Worm (Caenorhabditis elegans) whole organism, young adult: ENCODE measurements around the gene mab-3.
A peak's percentile ranks its signal among the peaks of the same experiment; 100 is the strongest.

Experiments used
- B0019.2 ChIP-seq: fragments of 200-800 bp; sonication (Bioruptor generic); conservative IDR thresholded peaks from 2 replicates; pipeline ENCODE4 v1.3.6; 2022; ENCODE audit warnings: missing genetic modification reagents, missing genetic modification characterization, missing compliant biosample characterization
- B0336.3 ChIP-seq: fragments of 200-800 bp; sonication (Bioruptor generic); IDR thresholded peaks from 2 replicates; pipeline ENCODE4 v1.3.6; 2022; ENCODE audit warnings: missing genetic modification characterization, missing compliant biosample characterization
- C17E4.6 ChIP-seq: fragments of 200-800 bp; sonication (Bioruptor generic); IDR thresholded peaks from 2 replicates; pipeline ENCODE4 v1.3.6; 2022; ENCODE audit warnings: missing genetic modification reagents, missing genetic modification characterization, missing compliant biosample characterization
- D2030.7 ChIP-seq: fragments of 200-800 bp; sonication (Bioruptor generic); IDR thresholded peaks from 2 replicates; pipeline ENCODE4 v1.3.6; 2022; ENCODE audit warnings: missing genetic modification reagents, missing genetic modification characterization, missing compliant biosample characterization
- F33H1.4 ChIP-seq: fragments of 200-800 bp; sonication (Bioruptor generic); IDR thresholded peaks from 2 replicates; pipeline ENCODE4 v1.3.6; 2022; ENCODE audit warnings: missing genetic modification reagents, missing genetic modification characterization, missing compliant biosample characterization
- T07F8.4 ChIP-seq: sonication (generic microtip); optimal IDR thresholded peaks from 2 replicates; lab custom pipeline; 2016; ENCODE audit warnings: mild to moderate bottlenecking, missing genetic modification characterization, moderate library complexity, missing compliant biosample characterization
- Y53G8AR.9 ChIP-seq: fragments of 200-800 bp; sonication (Bioruptor generic); conservative IDR thresholded peaks from 2 replicates; pipeline ENCODE4 v1.3.6; 2022; ENCODE audit warnings: missing genetic modification reagents, missing genetic modification characterization, missing compliant biosample characterization
- Y79H2A.3 ChIP-seq: fragments of 200-800 bp; sonication (Bioruptor generic); conservative IDR thresholded peaks from 2 replicates; pipeline ENCODE4 v1.3.6; 2022; ENCODE audit warnings: missing genetic modification reagents, missing genetic modification characterization, missing compliant biosample characterization
- Y95B8A.8 ChIP-seq: fragments of 200-800 bp; sonication (Bioruptor generic); IDR thresholded peaks from 2 replicates; pipeline ENCODE4 v1.3.6; 2022; ENCODE audit warnings: missing genetic modification reagents, missing genetic modification characterization, missing compliant biosample characterization
- attf-3 ChIP-seq: fragments of 200-800 bp; sonication (Bioruptor generic); conservative IDR thresholded peaks from 2 replicates; pipeline ENCODE4 v1.3.6; 2022; ENCODE audit warnings: missing genetic modification reagents, missing genetic modification characterization, missing compliant biosample characterization
- ceh-40 ChIP-seq: fragments of 200-800 bp; sonication (Bioruptor generic); IDR thresholded peaks from 2 replicates; pipeline ENCODE4 v1.3.6; 2022; ENCODE audit warnings: missing genetic modification characterization, missing compliant biosample characterization
- ceh-91 ChIP-seq: fragments of 200-800 bp; sonication (Bioruptor generic); IDR thresholded peaks from 2 replicates; pipeline ENCODE4 v1.3.6; 2022; ENCODE audit warnings: missing genetic modification reagents, missing genetic modification characterization, missing compliant biosample characterization
- dox-1 ChIP-seq: fragments of 200-800 bp; sonication (Bioruptor generic); IDR thresholded peaks from 2 replicates; pipeline ENCODE4 v1.3.6; 2022; ENCODE audit warnings: missing genetic modification reagents, missing genetic modification characterization, missing compliant biosample characterization
- dpl-1 ChIP-seq: fragments of 150-350 bp; optimal IDR thresholded peaks from 2 replicates; lab custom pipeline; 2014; ENCODE audit warnings: missing biosample characterization, missing genetic modification reagents, missing genetic modification characterization
- egrh-3 ChIP-seq: fragments of 200-800 bp; sonication (Bioruptor generic); IDR thresholded peaks from 2 replicates; pipeline ENCODE4 v1.3.6; 2022; ENCODE audit warnings: missing genetic modification reagents, missing genetic modification characterization, missing compliant biosample characterization
- ekl-4 ChIP-seq: fragments of 200-800 bp; sonication (Bioruptor generic); IDR thresholded peaks from 2 replicates; pipeline ENCODE4 v1.3.6; 2022; ENCODE audit warnings: missing genetic modification reagents, missing genetic modification characterization, missing compliant biosample characterization
- fkh-3 ChIP-seq: sonication (generic microtip); optimal IDR thresholded peaks from 2 replicates; lab custom pipeline; 2016; ENCODE audit warnings: mild to moderate bottlenecking, missing genetic modification characterization, missing compliant biosample characterization
- hmg-1.2 ChIP-seq: fragments of 200-800 bp; sonication (Bioruptor generic); IDR thresholded peaks from 2 replicates; pipeline ENCODE4 v1.3.6; 2022; ENCODE audit warnings: missing genetic modification reagents, missing genetic modification characterization, missing compliant biosample characterization
- hsf-1 ChIP-seq: fragments of 200-800 bp; sonication (Bioruptor generic); IDR thresholded peaks from 2 replicates; pipeline ENCODE4 v1.3.6; 2022; ENCODE audit warnings: missing genetic modification reagents, missing genetic modification characterization, missing compliant biosample characterization
- lin-54 ChIP-seq: fragments of 200-800 bp; sonication (Bioruptor generic); optimal IDR thresholded peaks from 2 replicates; lab custom pipeline; 2018; ENCODE audit warnings: mild to moderate bottlenecking, missing genetic modification characterization, missing compliant biosample characterization
- madf-3 ChIP-seq: fragments of 200-800 bp; sonication (Bioruptor generic); IDR thresholded peaks from 2 replicates; pipeline ENCODE4 v1.3.6; 2022; ENCODE audit warnings: missing genetic modification reagents, missing genetic modification characterization, missing compliant biosample characterization
- madf-6 ChIP-seq: fragments of 200-800 bp; sonication (Bioruptor generic); IDR thresholded peaks from 2 replicates; pipeline ENCODE4 v1.3.6; 2022; ENCODE audit warnings: missing genetic modification reagents, missing genetic modification characterization, missing compliant biosample characterization
- madf-8 ChIP-seq: fragments of 200-800 bp; sonication (Bioruptor generic); conservative IDR thresholded peaks from 2 replicates; pipeline ENCODE4 v1.3.6; 2022; ENCODE audit warnings: missing genetic modification reagents, missing genetic modification characterization, missing compliant biosample characterization
- mcd-1 ChIP-seq: fragments of 200-800 bp; sonication (Bioruptor generic); IDR thresholded peaks from 2 replicates; pipeline ENCODE4 v1.3.6; 2022; ENCODE audit warnings: missing genetic modification reagents, missing genetic modification characterization, missing compliant biosample characterization
- mel-28 ChIP-seq: sonication (generic microtip); optimal IDR thresholded peaks from 2 replicates; lab custom pipeline; 2016; ENCODE audit warnings: borderline replicate concordance, mild to moderate bottlenecking, missing genetic modification characterization, missing compliant biosample characterization
- nfya-1 ChIP-seq: sonication (generic microtip); optimal IDR thresholded peaks from 2 replicates; lab custom pipeline; 2017; ENCODE audit warnings: antibody characterized with exemption, missing compliant biosample characterization, missing genetic modification characterization, borderline replicate concordance; ENCODE audit not compliant: insufficient read depth
- pbrm-1 ChIP-seq: fragments of 200-800 bp; sonication (Bioruptor generic); IDR thresholded peaks from 2 replicates; pipeline ENCODE4 v1.3.6; 2022; ENCODE audit warnings: missing genetic modification reagents, missing genetic modification characterization, missing compliant biosample characterization
- pha-4 ChIP-seq: fragments of 150-350 bp; sonication (generic microtip); optimal IDR thresholded peaks from 2 replicates; lab custom pipeline; 2014; ENCODE audit warnings: missing biosample characterization, missing genetic modification reagents, missing genetic modification characterization
- rcor-1 ChIP-seq: fragments of 200-800 bp; sonication (Bioruptor generic); IDR thresholded peaks from 2 replicates; pipeline ENCODE4 v1.3.6; 2022; ENCODE audit warnings: missing genetic modification reagents, missing genetic modification characterization, missing compliant biosample characterization
- snpc-4 ChIP-seq, 5 experiments: fragments of 150-350 bp in 1 of 5; sonication (generic microtip) in 4 of 5; optimal IDR thresholded peaks; 2 replicates each; lab custom pipeline; 2014 to 2018; ENCODE audit warnings: missing genetic modification characterization in 5 of 5, missing biosample characterization in 3 of 5, antibody characterized with exemption in 2 of 5, mild to moderate bottlenecking in 2 of 5, missing compliant biosample characterization in 2 of 5, missing genotype in 2 of 5, moderate library complexity in 2 of 5, missing genetic modification reagents in 1 of 5
- unc-130 ChIP-seq: sonication (generic microtip); optimal IDR thresholded peaks from 2 replicates; lab custom pipeline; 2016; ENCODE audit warnings: missing genetic modification reagents, missing genetic modification characterization, missing compliant biosample characterization
- xnd-1 ChIP-seq: sonication (generic microtip); optimal IDR thresholded peaks from 2 replicates; lab custom pipeline; 2016; ENCODE audit warnings: missing genotype, missing genetic modification reagents, missing genetic modification characterization, missing compliant biosample characterization
- ztf-28 ChIP-seq: fragments of 200-800 bp; sonication (Bioruptor generic); IDR thresholded peaks from 2 replicates; pipeline ENCODE4 v1.3.6; 2022; ENCODE audit warnings: missing genetic modification reagents, missing genetic modification characterization, missing compliant biosample characterization
- ztf-6 ChIP-seq: fragments of 200-800 bp; sonication (Bioruptor generic); IDR thresholded peaks from 2 replicates; pipeline ENCODE4 v1.3.6; 2022; ENCODE audit warnings: missing genetic modification reagents, missing genetic modification characterization, missing compliant biosample characterization

Gene mab-3

ce11 chrII:9717904-9718303 lies 14.0 kb upstream of the mab-3 start, which contains the start of gene Y53C12A.6:
Y53C12A.6 (minus strand) TSS chrII:9718004.
- no peak for TF ChIP-seq fkh-3 (tag; lab: Kevin White, UChicago)
- no peak for TF ChIP-seq snpc-4 (GFP tag; optimal IDR thresholded peaks at IDR 0.05; lab: Kevin White, UChicago)
- TF ChIP-seq snpc-4 (tag; optimal IDR thresholded peaks at IDR 0.05; lab: Kevin White, UChicago), result no peak
- no peak for TF ChIP-seq unc-130 (GFP tag; lab: Kevin White, UChicago)
- no peak for TF ChIP-seq T07F8.4 (tag; lab: Kevin White, UChicago)
- TF ChIP-seq madf-3 (GFP tag; lab: Robert Waterston, UW), result no peak
- no peak for TF ChIP-seq B0336.3 (GFP tag; lab: Robert Waterston, UW)
- no peak for TF ChIP-seq attf-3
- no peak for TF ChIP-seq egrh-3 (GFP tag; lab: Robert Waterston, UW)

ce11 chrII:9718631-9719252 lies 13.2 kb upstream of the mab-3 start, which contains the start of gene Y53C12A.11:
Y53C12A.11 (minus strand) TSS chrII:9718698.
- TF ChIP-seq pbrm-1 (peak; percentile 63; the same call in 1 of the 2 replicates), hmg-1.2 (GFP tag; lab: Robert Waterston, UW) (peak; percentile 96), ceh-91 (peak; percentile 90), D2030.7 (GFP tag; lab: Robert Waterston, UW) (peak; percentile 90), egrh-3 (GFP tag; lab: Robert Waterston, UW) (0 out of 2 replicates have a peak, but pooled peaks have one; percentile 12), xnd-1 (tag; lab: Kevin White, UChicago) (peak; percentile 26), madf-6 (peak; percentile 92), Y53G8AR.9 (GFP tag; lab: Robert Waterston, UW) (0 out of 2 replicates have a peak, but pooled peaks have one; percentile 54), F33H1.4 (GFP tag; lab: Robert Waterston, UW) (peak; percentile 84), lin-54 (GFP tag; lab: Kevin White, UChicago) (peak; percentile 23), rcor-1 (GFP tag; lab: Robert Waterston, UW) (peak; percentile 75), madf-3 (GFP tag; lab: Robert Waterston, UW) (peak; percentile 88; the same call in 1 of the 2 replicates), attf-3 (peak; percentile 82), mcd-1 (GFP tag; lab: Robert Waterston, UW) (peak; percentile 79), ztf-28 (GFP tag; lab: Robert Waterston, UW) (peak; percentile 67; the same call in 1 of the 2 replicates), hsf-1 (GFP tag; lab: Robert Waterston, UW) (0 out of 2 replicates have a peak, but pooled peaks have one; percentile 32), dox-1 (GFP tag; lab: Robert Waterston, UW) (peak; percentile 85), madf-8 (GFP tag; lab: Robert Waterston, UW) (peak; percentile 87), C17E4.6 (peak; percentile 75; the same call in 1 of the 2 replicates), B0019.2 (peak; percentile 60; the same call in 1 of the 2 replicates), Y95B8A.8 (GFP tag; lab: Robert Waterston, UW) (0 out of 2 replicates have a peak, but pooled peaks have one; percentile 34)

- TF ChIP-seq pha-4, result no peak
- no peak for TF ChIP-seq ekl-4
- TF ChIP-seq ceh-40, result no peak
- TF ChIP-seq nfya-1 (tag; lab: Kevin White, UChicago), result no peak
- TF ChIP-seq Y79H2A.3, result no peak
- TF ChIP-seq, all 124 proteins: peak for 0
These were observed 7.5 kb upstream of the mab-3 start, which contains the start of gene cutl-2 for ce11 chrII:9724464-9724863. cutl-2 (minus strand) TSS chrII:9724673.

ce11 chrII:9725056-9725455 lies 6.9 kb upstream of the mab-3 start:
- TF ChIP-seq mel-28 (tag; lab: Kevin White, UChicago), result no peak
- TF ChIP-seq dpl-1 (GFP tag; lab: Kevin White, UChicago), result no peak
- TF ChIP-seq ztf-6, result no peak
- no peak for TF ChIP-seq Y53G8AR.9 (GFP tag; lab: Robert Waterston, UW)
